Fruit fly (Drosophila melanogaster): ENCODE results near the gene CG33189.

The CG33189 gene

DNA sequence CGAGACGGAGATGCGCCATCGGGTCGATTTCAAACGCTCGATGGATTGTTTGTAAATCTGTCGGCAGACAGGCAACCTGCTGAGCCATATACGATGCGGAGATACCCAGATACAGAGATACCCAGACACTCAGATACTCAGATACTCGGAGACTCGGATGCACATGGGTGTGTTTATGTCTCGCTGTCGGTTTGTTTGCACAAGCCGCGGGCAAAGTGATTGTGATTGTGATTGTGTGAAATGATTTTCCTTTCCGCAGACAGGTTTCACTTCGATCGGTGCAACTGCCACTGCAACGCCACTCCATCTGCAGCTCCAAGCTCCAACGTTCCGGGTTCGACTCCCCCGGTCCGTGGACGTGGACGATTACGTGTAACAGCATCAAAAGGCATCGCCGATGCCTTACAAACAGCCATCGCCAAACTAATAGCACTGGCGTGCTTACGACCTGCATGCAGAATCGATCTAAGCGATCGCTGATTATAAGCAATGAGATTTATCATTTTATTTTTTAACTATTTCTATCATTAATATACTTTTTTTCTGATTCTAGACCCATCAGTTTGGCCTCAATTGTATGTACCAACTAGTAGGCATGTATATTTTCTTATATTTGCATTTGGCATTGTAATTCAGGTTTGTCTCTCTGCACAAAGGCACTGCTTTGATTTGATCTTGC, 8.3 kb upstream of the CG33189 start (continued):
- TF ChIP-seq tll (GFP tag; optimal IDR thresholded peaks at IDR 0.05): no peak
- peak; percentile 7 for TF ChIP-seq kah (GFP tag; optimal IDR thresholded peaks at IDR 0.05)
- TF ChIP-seq Usf (GFP tag; optimal IDR thresholded peaks at IDR 0.05): no peak
- peak; percentile 41 for TF ChIP-seq CG17385 (GFP tag; optimal IDR thresholded peaks at IDR 0.05)
- no peak for TF ChIP-seq crp (GFP tag; optimal IDR thresholded peaks at IDR 0.05)
- TF ChIP-seq Hmx (GFP tag; optimal IDR thresholded peaks at IDR 0.05): no peak
- peak; percentile 70; the same call in 1 of the 3 replicates for TF ChIP-seq gce (GFP tag; IDR thresholded peaks at IDR 0.05)
- no peak for TF ChIP-seq CkIIα-i1 (GFP tag; IDR thresholded peaks at IDR 0.05)
- no peak for TF ChIP-seq Dip3 (GFP tag; optimal IDR thresholded peaks at IDR 0.05)
- no peak for TF ChIP-seq NK7.1 (GFP tag; optimal IDR thresholded peaks at IDR 0.05)
- TF ChIP-seq CG15514 (GFP tag; optimal IDR thresholded peaks at IDR 0.05): no peak
- no peak for TF ChIP-seq CG10431 (GFP tag; optimal IDR thresholded peaks at IDR 0.05)
- TF ChIP-seq Doc3 (GFP tag; IDR thresholded peaks at IDR 0.05; ENCODE audit: partially characterized antibody): no peak
- no peak for TF ChIP-seq CG3065 (GFP tag; optimal IDR thresholded peaks at IDR 0.05)
- peak; percentile 56; the same call in 2 of the 3 replicates for TF ChIP-seq B-H1 (GFP tag; IDR thresholded peaks at IDR 0.05)
- TF ChIP-seq CG13894 (tag; optimal IDR thresholded peaks at IDR 0.05): no peak
- TF ChIP-seq Neu2 (GFP tag; optimal IDR thresholded peaks at IDR 0.05; ENCODE audit: borderline replicate concordance): no peak
- no peak for TF ChIP-seq CG12299 (tag; optimal IDR thresholded peaks at IDR 0.05)
- TF ChIP-seq CG4854 (GFP tag; optimal IDR thresholded peaks at IDR 0.05): no peak
- TF ChIP-seq Tbp (GFP tag; optimal IDR thresholded peaks at IDR 0.05): no peak
- TF ChIP-seq jing (GFP tag; optimal IDR thresholded peaks at IDR 0.05): peak; percentile 35
- TF ChIP-seq disco-r (GFP tag; optimal IDR thresholded peaks at IDR 0.05): no peak
- TF ChIP-seq nerfin-2 (GFP tag; IDR thresholded peaks at IDR 0.05; ENCODE audit: partially characterized antibody): no peak
- TF ChIP-seq CG18011 (GFP tag; optimal IDR thresholded peaks at IDR 0.05): no peak
- TF ChIP-seq sima (GFP tag; optimal IDR thresholded peaks at IDR 0.05): no peak
- no peak for TF ChIP-seq Myb (GFP tag; optimal IDR thresholded peaks at IDR 0.05)
- TF ChIP-seq Drgx (GFP tag; IDR thresholded peaks at IDR 0.05): peak; percentile 91
- TF ChIP-seq jigr1 (GFP tag; IDR thresholded peaks at IDR 0.05): peak; percentile 65; the same call in 2 of the 3 replicates
- no peak for TF ChIP-seq Deaf1 (tag; optimal IDR thresholded peaks at IDR 0.05)
- TF ChIP-seq sug (tag; optimal IDR thresholded peaks at IDR 0.05): no peak
- peak; percentile 15; the same call in 1 of the 3 replicates for TF ChIP-seq CG2889 (GFP tag; IDR thresholded peaks at IDR 0.05)
- no peak for TF ChIP-seq CG33213 (GFP tag; optimal IDR thresholded peaks at IDR 0.05)
- peak; percentile 22; the same call in 1 of the 2 replicates for TF ChIP-seq CG10959 (GFP tag; IDR thresholded peaks at IDR 0.05)
- TF ChIP-seq CG3838 (GFP tag; optimal IDR thresholded peaks at IDR 0.05): no peak
- TF ChIP-seq Xbp1 (GFP tag; optimal IDR thresholded peaks at IDR 0.05): peak; percentile 61
- no peak for TF ChIP-seq CG14965 (GFP tag; optimal IDR thresholded peaks at IDR 0.05; ENCODE audit: borderline replicate concordance)
- peak; percentile 85 for TF ChIP-seq Ptx1 (GFP tag; IDR thresholded peaks at IDR 0.05)
- TF ChIP-seq Atf3 (GFP tag; optimal IDR thresholded peaks at IDR 0.05): no peak
- peak; percentile 28; the same call in 1 of the 3 replicates for TF ChIP-seq otp (GFP tag; IDR thresholded peaks at IDR 0.05)
- no peak for TF ChIP-seq Dref (GFP tag; IDR thresholded peaks at IDR 0.05)
- TF ChIP-seq Lhr (GFP tag; optimal IDR thresholded peaks at IDR 0.05): no peak
- no peak for TF ChIP-seq Dll (GFP tag; IDR thresholded peaks at IDR 0.05; ENCODE audit: partially characterized antibody)
- no peak for TF ChIP-seq Dbx (GFP tag; IDR thresholded peaks at IDR 0.05)
- TF ChIP-seq CG4617 (GFP tag; optimal IDR thresholded peaks at IDR 0.05; ENCODE audit: borderline replicate concordance): no peak
- TF ChIP-seq ERR (GFP tag; optimal IDR thresholded peaks at IDR 0.05): no peak
- no peak for TF ChIP-seq CG6175 (GFP tag; IDR thresholded peaks at IDR 0.05)
- TF ChIP-seq CG6689 (GFP tag; IDR thresholded peaks at IDR 0.05): peak; percentile 75
- peak; percentile 72 for TF ChIP-seq H2.0 (GFP tag; IDR thresholded peaks at IDR 0.05)
- TF ChIP-seq CG10267 (tag; optimal IDR thresholded peaks at IDR 0.05): peak; percentile 33
- TF ChIP-seq CG1233 (GFP tag; optimal IDR thresholded peaks at IDR 0.05): peak; percentile 5

Data from whole organism, embryonic.